Fruit fly (Drosophila melanogaster) whole organism, embryonic: Measurements from ENCODE around the gene CG12728.

Experiments used
- Awh ChIP-seq: fragments of 200-800 bp; sonication (Bioruptor generic); IDR thresholded peaks from 2 replicates; pipeline ENCODE4, ENCODE4 v1.3.6; 2022; ENCODE audit warnings: missing biosample characterization, missing genetic modification characterization
- C15 ChIP-seq: fragments of 200-800 bp; sonication (Bioruptor generic); IDR thresholded peaks from 3 replicates; pipeline ENCODE4 v1.3.6; 2022; ENCODE audit warnings: missing biosample characterization, missing genetic modification characterization
- CG11247 ChIP-seq: fragments of 200-800 bp; sonication (Bioruptor generic); IDR thresholded peaks from 2 replicates; pipeline ENCODE4 v1.3.6; 2022; ENCODE audit warnings: missing biosample characterization, missing genetic modification characterization
- CG13624 ChIP-seq: fragments of 200-800 bp; sonication (Bioruptor generic); optimal IDR thresholded peaks from 2 replicates; lab custom pipeline; 2016; ENCODE audit warnings: missing biosample characterization, missing genetic modification characterization
- CG13775 ChIP-seq: fragments of 200-800 bp; sonication (Bioruptor generic); optimal IDR thresholded peaks from 3 replicates; lab custom pipeline; 2017; ENCODE audit warnings: missing biosample characterization, mild to moderate bottlenecking, missing genetic modification characterization
- CG15696 ChIP-seq: fragments of 200-800 bp; sonication (Bioruptor generic); optimal IDR thresholded peaks from 2 replicates; lab custom pipeline; 2019; ENCODE audit warnings: missing biosample characterization, mild to moderate bottlenecking, missing genetic modification characterization, moderate library complexity
- CG17829 ChIP-seq: fragments of 200-800 bp; optimal IDR thresholded peaks from 2 replicates; lab custom pipeline; 2019; ENCODE audit warnings: missing biosample characterization, mild to moderate bottlenecking, missing genetic modification characterization, moderate library complexity
- CG2712 ChIP-seq: fragments of 200-800 bp; optimal IDR thresholded peaks from 3 replicates; lab custom pipeline; 2019; ENCODE audit warnings: missing biosample characterization, mild to moderate bottlenecking, missing genetic modification characterization, moderate library complexity
- CG2875 ChIP-seq: fragments of 200-800 bp; sonication (Bioruptor generic); optimal IDR thresholded peaks from 2 replicates; lab custom pipeline; 2017; ENCODE audit warnings: missing biosample characterization, mild to moderate bottlenecking, missing genetic modification characterization, missing genetic modification reagents
- CG30020 ChIP-seq: fragments of 200-800 bp; optimal IDR thresholded peaks from 2 replicates; lab custom pipeline; 2019; ENCODE audit warnings: missing biosample characterization, mild to moderate bottlenecking, missing genetic modification characterization, moderate library complexity
- CG3065 ChIP-seq: fragments of 200-800 bp; sonication (Bioruptor generic); optimal IDR thresholded peaks from 2 replicates; lab custom pipeline; 2016; ENCODE audit warnings: missing biosample characterization, missing genetic modification characterization
- CG34422 ChIP-seq: fragments of 200-800 bp; sonication (Bioruptor generic); IDR thresholded peaks from 3 replicates; pipeline ENCODE4 v1.3.6; 2022; ENCODE audit warnings: missing biosample characterization, missing genetic modification characterization
- CG4282 ChIP-seq: fragments of 200-800 bp; sonication (Bioruptor generic); optimal IDR thresholded peaks from 2 replicates; lab custom pipeline; 2016; ENCODE audit warnings: missing biosample characterization, missing genetic modification characterization
- CG4404 ChIP-seq: fragments of 200-800 bp; sonication (Bioruptor generic); IDR thresholded peaks from 2 replicates; pipeline ENCODE4 v1.3.6; 2022; ENCODE audit warnings: missing biosample characterization, missing genetic modification characterization
- CG7963 ChIP-seq: fragments of 200-800 bp; sonication (Bioruptor generic); IDR thresholded peaks from 3 replicates; pipeline ENCODE4 v1.3.6; 2022; ENCODE audit warnings: missing biosample characterization, missing genetic modification characterization; ENCODE audit not compliant: partially characterized antibody
- CG9215 ChIP-seq: fragments of 200-800 bp; sonication (Bioruptor generic); IDR thresholded peaks from 2 replicates; pipeline ENCODE4 v1.3.6; 2022; ENCODE audit warnings: missing biosample characterization, missing genetic modification characterization
- CG9437 ChIP-seq: fragments of 200-800 bp; sonication (Bioruptor generic); optimal IDR thresholded peaks from 2 replicates; lab custom pipeline; 2018; ENCODE audit warnings: missing biosample characterization, mild to moderate bottlenecking, missing genetic modification characterization
- CG9932 ChIP-seq: fragments of 200-800 bp; sonication (Bioruptor generic); IDR thresholded peaks from 2 replicates; pipeline ENCODE4 v1.3.6; 2022; ENCODE audit warnings: missing biosample characterization, missing genetic modification characterization
- Dll ChIP-seq: fragments of 200-800 bp; sonication (Bioruptor generic); IDR thresholded peaks from 4 replicates; pipeline ENCODE4 v1.3.6; 2022; ENCODE audit warnings: missing biosample characterization, missing genetic modification characterization; ENCODE audit not compliant: partially characterized antibody
- Doc3 ChIP-seq: fragments of 200-800 bp; sonication (Bioruptor generic); IDR thresholded peaks from 3 replicates; pipeline ENCODE4 v1.3.6; 2022; ENCODE audit warnings: missing biosample characterization, missing genetic modification characterization; ENCODE audit not compliant: partially characterized antibody
- E2f2 ChIP-seq: fragments of 200-800 bp; sonication (Bioruptor generic); IDR thresholded peaks from 2 replicates; pipeline ENCODE4 v1.3.6; 2022; ENCODE audit warnings: missing biosample characterization, missing genetic modification characterization
- ERR ChIP-seq: fragments of 200-800 bp; sonication (Bioruptor generic); optimal IDR thresholded peaks from 2 replicates; lab custom pipeline; 2016; ENCODE audit warnings: missing biosample characterization, missing genetic modification characterization
- Eip74EF ChIP-seq, 2 experiments: fragments of 200-800 bp in 1 of 2; fragments of >200 bp in 1 of 2; sonication (Bioruptor generic) in 1 of 2; optimal IDR thresholded peaks; 2 replicates each; lab custom pipeline; 2017 to 2019; ENCODE audit warnings: missing biosample characterization in 2 of 2, missing genetic modification characterization in 2 of 2, mild to moderate bottlenecking in 1 of 2, moderate library complexity in 1 of 2
- Hr51 ChIP-seq, 2 experiments: fragments of 200-800 bp; sonication (Bioruptor generic); optimal IDR thresholded peaks; 2 replicates in 1 of 2; 3 replicates in 1 of 2; lab custom pipeline; 2016 to 2018; ENCODE audit warnings: missing biosample characterization in 2 of 2, missing genetic modification characterization in 2 of 2, mild to moderate bottlenecking in 1 of 2, moderate library complexity in 1 of 2
- Mes4 ChIP-seq: fragments of 200-800 bp; sonication (Bioruptor generic); optimal IDR thresholded peaks from 2 replicates; lab custom pipeline; 2016; ENCODE audit warnings: missing biosample characterization, missing genetic modification characterization
- Sry-β ChIP-seq: fragments of 200-800 bp; sonication (Bioruptor generic); optimal IDR thresholded peaks from 2 replicates; lab custom pipeline; 2018; ENCODE audit warnings: missing biosample characterization, mild to moderate bottlenecking, missing genetic modification characterization, moderate library complexity
- Ssrp ChIP-seq: fragments of 200-800 bp; sonication (Bioruptor generic); optimal IDR thresholded peaks from 2 replicates; lab custom pipeline; 2018; ENCODE audit warnings: missing biosample characterization, mild to moderate bottlenecking, missing genetic modification characterization, moderate library complexity
- ac ChIP-seq: fragments of 200-800 bp; sonication (Bioruptor generic); optimal IDR thresholded peaks from 3 replicates; lab custom pipeline; 2017; ENCODE audit warnings: missing biosample characterization, mild to moderate bottlenecking, missing genetic modification characterization
- ase ChIP-seq: fragments of 200-800 bp; sonication (Bioruptor generic); IDR thresholded peaks from 3 replicates; pipeline ENCODE4 v1.3.6; 2022; ENCODE audit warnings: missing biosample characterization, missing genetic modification characterization
- chn ChIP-seq: fragments of 200-800 bp; sonication (Bioruptor generic); optimal IDR thresholded peaks from 2 replicates; lab custom pipeline; 2016; ENCODE audit warnings: missing biosample characterization, missing genetic modification characterization
- crp ChIP-seq, 2 experiments: fragments of 200-800 bp; sonication (Bioruptor generic); optimal IDR thresholded peaks; 2 replicates in 1 of 2; 3 replicates in 1 of 2; lab custom pipeline; 2017; ENCODE audit warnings: missing biosample characterization in 2 of 2, missing genetic modification characterization in 2 of 2, mild to moderate bottlenecking in 1 of 2, moderate library complexity in 1 of 2
- dati ChIP-seq: fragments of 200-800 bp; sonication (Bioruptor generic); IDR thresholded peaks from 2 replicates; pipeline ENCODE4 v1.3.6; 2022; ENCODE audit warnings: missing biosample characterization, missing genetic modification characterization
- dm ChIP-seq: fragments of 200-800 bp; sonication (Bioruptor generic); optimal IDR thresholded peaks from 3 replicates; lab custom pipeline; 2016; ENCODE audit warnings: missing biosample characterization, missing genetic modification characterization
- esg ChIP-seq: fragments of 200-800 bp; sonication (Bioruptor generic); conservative IDR thresholded peaks from 2 replicates; pipeline ENCODE4 v1.3.6; 2022; ENCODE audit warnings: missing biosample characterization, missing genetic modification characterization
- gfzf ChIP-seq: fragments of 200-800 bp; sonication (Bioruptor generic); optimal IDR thresholded peaks from 2 replicates; lab custom pipeline; 2016; ENCODE audit warnings: missing biosample characterization, mild to moderate bottlenecking, missing genetic modification characterization, moderate library complexity
- grau ChIP-seq: fragments of 200-800 bp; optimal IDR thresholded peaks from 3 replicates; lab custom pipeline; 2019; ENCODE audit warnings: missing biosample characterization, mild to moderate bottlenecking, missing genetic modification characterization, moderate library complexity
- ham ChIP-seq: fragments of 200-800 bp; sonication (Bioruptor generic); IDR thresholded peaks from 2 replicates; pipeline ENCODE4 v1.3.6; 2022; ENCODE audit warnings: missing biosample characterization, missing genetic modification characterization
- hth ChIP-seq: fragments of >200 bp; optimal IDR thresholded peaks from 2 replicates; lab custom pipeline; 2017; ENCODE audit warnings: inconsistent platforms
- ind ChIP-seq: fragments of 200-800 bp; sonication (Bioruptor generic); optimal IDR thresholded peaks from 3 replicates; lab custom pipeline; 2016; ENCODE audit warnings: missing biosample characterization, missing genetic modification characterization
- pzg ChIP-seq: fragments of 200-800 bp; sonication (Bioruptor generic); optimal IDR thresholded peaks from 3 replicates; lab custom pipeline; 2018; ENCODE audit warnings: missing biosample characterization, mild to moderate bottlenecking, missing genetic modification characterization, moderate library complexity
- row ChIP-seq: fragments of 200-800 bp; sonication (Bioruptor generic); IDR thresholded peaks from 3 replicates; pipeline ENCODE4 v1.3.6; 2022; ENCODE audit warnings: missing biosample characterization, missing genetic modification characterization
- sd ChIP-seq: fragments of 200-800 bp; sonication (Bioruptor generic); optimal IDR thresholded peaks from 3 replicates; lab custom pipeline; 2018; ENCODE audit warnings: missing biosample characterization, mild to moderate bottlenecking, missing genetic modification characterization, moderate library complexity
- slbo ChIP-seq: fragments of 200-800 bp; sonication (Bioruptor generic); IDR thresholded peaks from 2 replicates; pipeline ENCODE4 v1.3.6; 2022; ENCODE audit warnings: missing biosample characterization, missing genetic modification characterization
- sna ChIP-seq: fragments of 200-800 bp; sonication (Bioruptor generic); IDR thresholded peaks from 2 replicates; pipeline ENCODE4 v1.3.6; 2022; ENCODE audit warnings: missing biosample characterization, missing genetic modification characterization; ENCODE audit not compliant: partially characterized antibody
- sob ChIP-seq: fragments of 200-800 bp; sonication (Bioruptor generic); IDR thresholded peaks from 2 replicates; pipeline ENCODE4 v1.3.6; 2022; ENCODE audit warnings: missing biosample characterization, missing genetic modification characterization
- sqz ChIP-seq: fragments of 200-800 bp; sonication (Bioruptor generic); optimal IDR thresholded peaks from 3 replicates; lab custom pipeline; 2018; ENCODE audit warnings: missing biosample characterization, mild to moderate bottlenecking, missing genetic modification characterization
- trh ChIP-seq: fragments of 200-800 bp; sonication (Bioruptor generic); optimal IDR thresholded peaks from 2 replicates; lab custom pipeline; 2016; ENCODE audit warnings: missing biosample characterization, missing genetic modification characterization
- vnd ChIP-seq: fragments of 200-800 bp; sonication (Bioruptor generic); IDR thresholded peaks from 3 replicates; pipeline ENCODE4 v1.3.6; 2022; ENCODE audit warnings: missing biosample characterization, missing genetic modification characterization; ENCODE audit not compliant: partially characterized antibody
- wor ChIP-seq: fragments of 200-800 bp; sonication (Bioruptor generic); IDR thresholded peaks from 2 replicates; pipeline ENCODE4 v1.3.6; 2022; ENCODE audit warnings: missing biosample characterization, missing genetic modification characterization
- zfh1 ChIP-seq: fragments of 200-800 bp; sonication (Bioruptor generic); IDR thresholded peaks from 3 replicates; pipeline ENCODE4 v1.3.6; 2022; ENCODE audit warnings: missing biosample characterization, missing genetic modification characterization

CG12728 gene

dm6 chrX:5915752-5916493 is 26.5 kb upstream of the CG12728 start (continued):
- TF ChIP-seq Eip74EF (GFP tag; optimal IDR thresholded peaks at IDR 0.05; lab: Kevin White, UChicago) (no peak), Sry-β (GFP tag; lab: Kevin White, UChicago) (no peak), CG17829 (tag; lab: Kevin White, UChicago) (no peak), grau (tag; lab: Kevin White, UChicago) (no peak), sqz (GFP tag; lab: Kevin White, UChicago) (no peak), slbo (GFP tag; lab: Robert Waterston, UW) (no peak), CG13775 (GFP tag; lab: Kevin White, UChicago) (no peak), ac (GFP tag; lab: Kevin White, UChicago) (no peak), CG30020 (tag; lab: Kevin White, UChicago) (no peak), C15 (GFP tag; lab: Robert Waterston, UW) (no peak), CG9437 (GFP tag; lab: Kevin White, UChicago) (no peak), CG4404 (GFP tag; lab: Robert Waterston, UW) (no peak), crp (GFP tag; optimal IDR thresholded peaks at IDR 0.05; lab: Kevin White, UChicago) (no peak), gfzf (GFP tag; lab: Kevin White, UChicago) (peak; percentile 12), Doc3 (GFP tag; lab: Robert Waterston, UW) (0 out of 3 replicates have a peak, but pooled peaks have one; percentile 27), sd (no peak), CG2712 (tag; lab: Kevin White, UChicago) (no peak), Mes4 (GFP tag; lab: Kevin White, UChicago) (no peak), vnd (GFP tag; lab: Robert Waterston, UW) (peak; percentile 16; the same call in 1 of the 3 replicates), CG9932 (GFP tag; lab: Robert Waterston, UW) (0 out of 2 replicates have a peak, but pooled peaks have one; percentile 14), hth (no peak), esg (GFP tag; lab: Robert Waterston, UW) (no peak), Ssrp (tag; lab: Kevin White, UChicago) (no peak), sna (GFP tag; lab: Robert Waterston, UW) (no peak), CG15696 (tag; lab: Kevin White, UChicago) (no peak), Awh (no peak), ind (no peak), ERR (GFP tag; lab: Kevin White, UChicago) (no peak), sob (GFP tag; lab: Robert Waterston, UW) (no peak), ham (GFP tag; lab: Robert Waterston, UW) (no peak), E2f2 (GFP tag; lab: Robert Waterston, UW) (no peak), CG2875 (GFP tag; lab: Kevin White, UChicago) (no peak), Dll (no peak), trh (no peak), CG11247 (GFP tag; lab: Robert Waterston, UW) (no peak), chn (GFP tag; lab: Kevin White, UChicago) (no peak), dm (GFP tag; lab: Kevin White, UChicago) (no peak), pzg (GFP tag; lab: Kevin White, UChicago) (peak; percentile 29), Hr51 (GFP tag; optimal IDR thresholded peaks at IDR 0.05; lab: Kevin White, UChicago) (no peak), ase (GFP tag; lab: Robert Waterston, UW) (no peak), zfh1 (GFP tag; lab: Robert Waterston, UW) (0 out of 3 replicates have a peak, but pooled peaks have one; percentile 17), CG9215 (GFP tag; lab: Robert Waterston, UW) (no peak), CG13624 (no peak), CG3065 (GFP tag; lab: Kevin White, UChicago) (no peak), wor (no peak), row (no peak; the same call in 2 of the 3 replicates), CG34422 (no peak), CG4282 (no peak), CG7963 (GFP tag; lab: Robert Waterston, UW) (no peak), dati (no peak)
